Fruit fly (Drosophila melanogaster): ENCODE data around the gene CG4768.

Gene CG4768

DNA sequence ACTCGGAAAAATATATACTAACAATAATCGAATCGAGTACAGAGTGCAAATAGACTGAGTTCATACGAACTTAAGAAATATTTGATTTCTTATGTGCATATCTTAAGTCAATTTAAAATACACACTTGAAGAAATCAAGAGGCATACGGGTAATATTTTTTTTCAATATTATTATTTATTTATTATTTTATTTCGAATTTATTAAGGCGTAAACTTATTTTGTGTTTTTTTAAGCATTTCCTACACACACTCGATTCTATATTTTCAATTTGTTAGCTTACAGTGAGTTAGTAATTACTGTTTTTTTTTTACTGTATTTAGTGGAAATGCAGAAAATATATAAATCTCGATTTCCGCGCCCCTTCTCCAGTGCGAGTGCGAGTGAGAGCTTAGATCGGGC, 21.3 kb downstream of the CG4768 start (continued):
- TF ChIP-seq CG13775 (GFP tag; optimal IDR thresholded peaks at IDR 0.05) (no peak), Hr51 (GFP tag; optimal IDR thresholded peaks at IDR 0.05) (peak in 1 of 2 experiments; percentile 66), CG14441 (GFP tag; IDR thresholded peaks at IDR 0.05) (no peak), sob (GFP tag; IDR thresholded peaks at IDR 0.05) (no peak), HHEX (GFP tag; optimal IDR thresholded peaks at IDR 0.05) (no peak), CG13296 (GFP tag; optimal IDR thresholded peaks at IDR 0.05) (peak; percentile 7), CG8944 (GFP tag; optimal IDR thresholded peaks at IDR 0.05) (no peak), gem (tag; optimal IDR thresholded peaks at IDR 0.05) (peak; percentile 59), Doc3 (GFP tag; IDR thresholded peaks at IDR 0.05; ENCODE audit: partially characterized antibody) (no peak), CG10431 (GFP tag; optimal IDR thresholded peaks at IDR 0.05) (no peak), CG16815 (GFP tag; optimal IDR thresholded peaks at IDR 0.05) (no peak), CG4404 (GFP tag; IDR thresholded peaks at IDR 0.05) (no peak), Poxn (GFP tag; IDR thresholded peaks at IDR 0.05) (no peak), her (GFP tag; optimal IDR thresholded peaks at IDR 0.05) (no peak), croc (GFP tag; conservative IDR thresholded peaks at IDR 0.05) (no peak), Lim3 (GFP tag; IDR thresholded peaks at IDR 0.05) (no peak), CG4617 (GFP tag; optimal IDR thresholded peaks at IDR 0.05; ENCODE audit: borderline replicate concordance) (no peak), CG3726 (GFP tag; IDR thresholded peaks at IDR 0.05) (no peak), fru (optimal IDR thresholded peaks at IDR 0.05) (no peak), CG12104 (GFP tag; optimal IDR thresholded peaks at IDR 0.05) (no peak), CG10274 (GFP tag; optimal IDR thresholded peaks at IDR 0.05) (no peak), Sox100B (GFP tag; optimal IDR thresholded peaks at IDR 0.05) (peak; percentile 48), disco-r (GFP tag; optimal IDR thresholded peaks at IDR 0.05) (no peak), D19B (GFP tag; optimal IDR thresholded peaks at IDR 0.05) (no peak), CG7372 (GFP tag; IDR thresholded peaks at IDR 0.05) (no peak), D19A (tag; optimal IDR thresholded peaks at IDR 0.05) (no peak), Sox102F (GFP tag; optimal IDR thresholded peaks at IDR 0.05) (peak; percentile 46), NK7.1 (GFP tag; optimal IDR thresholded peaks at IDR 0.05) (no peak), ken (GFP tag; IDR thresholded peaks at IDR 0.05) (no peak), unpg (GFP tag; optimal IDR thresholded peaks at IDR 0.05) (peak; percentile 32), CG1792 (GFP tag; optimal IDR thresholded peaks at IDR 0.05) (no peak), Dref (GFP tag; IDR thresholded peaks at IDR 0.05) (no peak), bcd (GFP tag; optimal IDR thresholded peaks at IDR 0.05) (peak; percentile 32), h (optimal IDR thresholded peaks at IDR 0.05) (no peak), hth (optimal IDR thresholded peaks at IDR 0.05) (no peak), danr (GFP tag; IDR thresholded peaks at IDR 0.05) (no peak), Hr3 (GFP tag; optimal IDR thresholded peaks at IDR 0.05) (peak; percentile 17), Hmx (GFP tag; optimal IDR thresholded peaks at IDR 0.05) (no peak), CG8765 (GFP tag; IDR thresholded peaks at IDR 0.05) (no peak), cwo (GFP tag; optimal IDR thresholded peaks at IDR 0.05) (no peak)

DNA sequence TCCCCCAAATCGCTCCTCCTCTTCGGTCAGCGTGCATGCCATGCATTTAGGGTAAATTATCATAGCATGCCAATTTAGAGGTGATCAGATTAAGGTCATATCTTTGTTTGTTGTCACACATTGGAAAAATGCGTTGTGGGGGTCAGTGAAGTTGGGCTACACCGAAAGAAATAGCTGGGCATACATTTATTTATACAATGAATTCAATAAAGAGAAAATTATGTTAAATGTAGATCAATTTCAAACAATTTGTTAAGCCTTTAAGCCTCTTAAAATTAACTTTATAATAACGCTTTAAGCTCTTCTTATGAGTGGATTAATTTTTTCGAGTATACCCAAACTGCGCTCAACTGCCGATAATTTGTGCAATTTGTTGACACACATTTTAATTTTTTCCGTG, 22.4 kb downstream of the CG4768 start:
- TF ChIP-seq scrt (GFP tag; optimal IDR thresholded peaks at IDR 0.05) (no peak), CG2678 (tag; optimal IDR thresholded peaks at IDR 0.05) (peak; percentile 4), grau (tag; optimal IDR thresholded peaks at IDR 0.05) (peak; percentile 31), CG17361 (GFP tag; IDR thresholded peaks at IDR 0.05) (0 out of 3 replicates have a peak, but pooled peaks have one; percentile 9), CG7839 (tag; optimal IDR thresholded peaks at IDR 0.05) (peak; percentile 20), CG10654 (GFP tag; optimal IDR thresholded peaks at IDR 0.05) (no peak), phol (tag; optimal IDR thresholded peaks at IDR 0.05) (peak; percentile 9), CG1603 (tag; optimal IDR thresholded peaks at IDR 0.05) (peak; percentile 10), HLH3B (GFP tag; IDR thresholded peaks at IDR 0.05) (0 out of 2 replicates have a peak, but pooled peaks have one; percentile 12), CG3065 (GFP tag; optimal IDR thresholded peaks at IDR 0.05) (no peak), CG32532 (GFP tag; IDR thresholded peaks at IDR 0.05) (no peak), odd (GFP tag; optimal IDR thresholded peaks at IDR 0.05) (no peak), CG15269 (tag; optimal IDR thresholded peaks at IDR 0.05) (peak; percentile 8), CG30403 (GFP tag; optimal IDR thresholded peaks at IDR 0.05) (peak; percentile 3), Med (GFP tag) (peak; percentile 36), sens (GFP tag) (peak; percentile 76)

All from whole organism, embryonic.